Fruit fly (Drosophila melanogaster) whole organism, prepupa: ENCODE data around the gene CG6901.

Experiments used
- CG11762 ChIP-seq: fragments of 200-800 bp; sonication (Bioruptor generic); optimal IDR thresholded peaks from 3 replicates; lab custom pipeline; 2016; ENCODE audit warnings: missing biosample characterization, missing genetic modification characterization; ENCODE audit not compliant: insufficient read depth
- CG4318 ChIP-seq: fragments of 200-800 bp; sonication (Bioruptor generic); optimal IDR thresholded peaks from 3 replicates; lab custom pipeline; 2017; ENCODE audit warnings: missing biosample characterization, mild to moderate bottlenecking, missing genetic modification characterization
- CG6808 ChIP-seq: fragments of 200-800 bp; sonication (Bioruptor generic); optimal IDR thresholded peaks from 3 replicates; lab custom pipeline; 2017; ENCODE audit warnings: missing biosample characterization, missing genetic modification characterization, mild to moderate bottlenecking, moderate library complexity, missing genetic modification reagents
- Eip75B ChIP-seq: fragments of 200-800 bp; sonication (Bioruptor generic); optimal IDR thresholded peaks from 3 replicates; lab custom pipeline; 2016; ENCODE audit warnings: missing biosample characterization, missing genetic modification characterization
- Sox15 ChIP-seq: fragments of 200-800 bp; sonication (Bioruptor generic); optimal IDR thresholded peaks from 3 replicates; lab custom pipeline; 2016; ENCODE audit warnings: missing biosample characterization, missing genetic modification characterization

- TF ChIP-seq CG6808 (GFP tag; lab: Kevin White, UChicago), result peak; percentile 70
- no peak for TF ChIP-seq CG4318 (GFP tag; lab: Kevin White, UChicago)
- peak; percentile 82 for TF ChIP-seq Eip75B
- TF ChIP-seq CG11762, result peak; percentile 60
- peak; percentile 69 for TF ChIP-seq Sox15 (GFP tag; lab: Kevin White, UChicago)
Observed at dm6 chr3R:16341817-16342374, 18.7 kb downstream of the CG6901 start, which contains the start of the genes SF2 and pad.
